Worm (Caenorhabditis elegans) whole organism, young adult: ENCODE measurements around the gene pqn-41.

Experiments
- F10E7.11 ChIP-seq: sonication (generic microtip); optimal IDR thresholded peaks from 2 replicates; lab custom pipeline; 2017; ENCODE audit warnings: mild to moderate bottlenecking, missing genetic modification characterization, moderate library complexity, missing compliant biosample characterization
- F22D6.2 ChIP-seq: sonication (generic microtip); optimal IDR thresholded peaks from 2 replicates; lab custom pipeline; 2016; ENCODE audit warnings: mild to moderate bottlenecking, missing genetic modification characterization, missing compliant biosample characterization
- F57C9.4 ChIP-seq: sonication (generic microtip); optimal IDR thresholded peaks from 2 replicates; lab custom pipeline; 2017; ENCODE audit warnings: mild to moderate bottlenecking, missing genetic modification characterization, missing compliant biosample characterization
- K12H6.12 ChIP-seq: fragments of 200-800 bp; sonication (Bioruptor generic); optimal IDR thresholded peaks from 2 replicates; lab custom pipeline; 2018; ENCODE audit warnings: mild to moderate bottlenecking, missing genetic modification characterization, missing compliant biosample characterization
- T07F8.4 ChIP-seq: sonication (generic microtip); optimal IDR thresholded peaks from 2 replicates; lab custom pipeline; 2016; ENCODE audit warnings: mild to moderate bottlenecking, missing genetic modification characterization, moderate library complexity, missing compliant biosample characterization
- Y53F4B.3 ChIP-seq: fragments of 200-800 bp; sonication (Bioruptor generic); IDR thresholded peaks from 2 replicates; pipeline ENCODE4 v1.3.6; 2022; ENCODE audit warnings: missing genetic modification reagents, missing genetic modification characterization, missing compliant biosample characterization
- Y53G8AR.9 ChIP-seq: fragments of 200-800 bp; sonication (Bioruptor generic); conservative IDR thresholded peaks from 2 replicates; pipeline ENCODE4 v1.3.6; 2022; ENCODE audit warnings: missing genetic modification reagents, missing genetic modification characterization, missing compliant biosample characterization
- Y67H2A.10 ChIP-seq: fragments of 200-800 bp; sonication (Bioruptor generic); conservative IDR thresholded peaks from 2 replicates; pipeline ENCODE4 v1.3.6; 2022; ENCODE audit warnings: missing genetic modification reagents, missing genetic modification characterization, missing compliant biosample characterization
- Y95B8A.8 ChIP-seq: fragments of 200-800 bp; sonication (Bioruptor generic); IDR thresholded peaks from 2 replicates; pipeline ENCODE4 v1.3.6; 2022; ENCODE audit warnings: missing genetic modification reagents, missing genetic modification characterization, missing compliant biosample characterization
- ZK185.1 ChIP-seq: sonication (generic microtip); optimal IDR thresholded peaks from 2 replicates; lab custom pipeline; 2016; ENCODE audit warnings: mild to moderate bottlenecking, missing genetic modification characterization, missing compliant biosample characterization; ENCODE audit not compliant: poor library complexity, severe bottlenecking
- akir-1 ChIP-seq: fragments of 200-800 bp; sonication (Bioruptor generic); optimal IDR thresholded peaks from 2 replicates; lab custom pipeline; 2018; ENCODE audit warnings: mild to moderate bottlenecking, missing genetic modification characterization, moderate library complexity, missing compliant biosample characterization
- atf-7 ChIP-seq: sonication (generic microtip); optimal IDR thresholded peaks from 2 replicates; lab custom pipeline; 2017; ENCODE audit warnings: mild to moderate bottlenecking, missing genetic modification characterization, missing compliant biosample characterization
- athp-1 ChIP-seq: sonication (generic microtip); optimal IDR thresholded peaks from 2 replicates; lab custom pipeline; 2017; ENCODE audit warnings: mild to moderate bottlenecking, missing genetic modification characterization, missing compliant biosample characterization
- attf-5 ChIP-seq: fragments of 200-800 bp; sonication (Bioruptor generic); optimal IDR thresholded peaks from 2 replicates; lab custom pipeline; 2018; ENCODE audit warnings: mild to moderate bottlenecking, missing genetic modification characterization, missing compliant biosample characterization
- ccch-3 ChIP-seq: fragments of 200-800 bp; sonication (Bioruptor generic); optimal IDR thresholded peaks from 2 replicates; lab custom pipeline; 2018; ENCODE audit warnings: mild to moderate bottlenecking, missing genetic modification characterization, missing compliant biosample characterization
- cebp-1 ChIP-seq, 2 experiments: fragments of 200-800 bp in 1 of 2; sonication (Bioruptor generic) in 1 of 2; sonication (generic microtip) in 1 of 2; IDR thresholded peaks in 1 of 2; optimal IDR thresholded peaks in 1 of 2; 2 replicates each; pipeline versions ENCODE4 v1.3.6 to Lab custom; 2017 to 2022; ENCODE audit warnings: missing compliant biosample characterization in 2 of 2, missing genetic modification characterization in 2 of 2, mild to moderate bottlenecking in 1 of 2, missing genetic modification reagents in 1 of 2, moderate library complexity in 1 of 2
- chd-7 ChIP-seq: sonication (generic microtip); optimal IDR thresholded peaks from 2 replicates; lab custom pipeline; 2016; ENCODE audit warnings: mild to moderate bottlenecking, missing genetic modification characterization, moderate library complexity, missing compliant biosample characterization
- dpff-1 ChIP-seq: sonication (generic microtip); optimal IDR thresholded peaks from 2 replicates; lab custom pipeline; 2017; ENCODE audit warnings: mild to moderate bottlenecking, missing genetic modification characterization, missing compliant biosample characterization
- ekl-4 ChIP-seq: fragments of 200-800 bp; sonication (Bioruptor generic); IDR thresholded peaks from 2 replicates; pipeline ENCODE4 v1.3.6; 2022; ENCODE audit warnings: missing genetic modification reagents, missing genetic modification characterization, missing compliant biosample characterization
- him-1 ChIP-seq: sonication (generic microtip); optimal IDR thresholded peaks from 2 replicates; lab custom pipeline; 2016; ENCODE audit warnings: missing genotype, missing genetic modification reagents, missing genetic modification characterization, missing compliant biosample characterization
- hrde-1 ChIP-seq: sonication (generic microtip); optimal IDR thresholded peaks from 2 replicates; lab custom pipeline; 2016; ENCODE audit warnings: missing genetic modification characterization, mild to moderate bottlenecking, missing compliant biosample characterization, moderate library complexity, missing genotype, missing genetic modification reagents, borderline replicate concordance
- hsf-1 ChIP-seq: fragments of 200-800 bp; sonication (Bioruptor generic); IDR thresholded peaks from 2 replicates; pipeline ENCODE4 v1.3.6; 2022; ENCODE audit warnings: missing genetic modification reagents, missing genetic modification characterization, missing compliant biosample characterization
- let-526 ChIP-seq: fragments of 200-800 bp; sonication (Bioruptor generic); IDR thresholded peaks from 2 replicates; pipeline ENCODE4 v1.3.6; 2022; ENCODE audit warnings: missing genetic modification reagents, missing genetic modification characterization, missing compliant biosample characterization
- lin-35 ChIP-seq, 3 experiments: fragments of 150-350 bp in 2 of 3; sonication (generic microtip) in 1 of 3; optimal IDR thresholded peaks; 2 replicates each; lab custom pipeline; 2014 to 2018; ENCODE audit warnings: missing biosample characterization in 3 of 3, missing genetic modification characterization in 3 of 3, missing genetic modification reagents in 3 of 3
- lin-40 ChIP-seq: sonication (generic microtip); optimal IDR thresholded peaks from 2 replicates; lab custom pipeline; 2016; ENCODE audit warnings: missing genetic modification characterization, mild to moderate bottlenecking, missing compliant biosample characterization, missing genotype, missing genetic modification reagents
- lin-54 ChIP-seq: fragments of 200-800 bp; sonication (Bioruptor generic); optimal IDR thresholded peaks from 2 replicates; lab custom pipeline; 2018; ENCODE audit warnings: mild to moderate bottlenecking, missing genetic modification characterization, missing compliant biosample characterization
- lsy-27 ChIP-seq: sonication (generic microtip); optimal IDR thresholded peaks from 2 replicates; lab custom pipeline; 2017; ENCODE audit warnings: missing genetic modification characterization, mild to moderate bottlenecking, missing compliant biosample characterization, antibody characterized with exemption, missing genotype, borderline replicate concordance; ENCODE audit not compliant: insufficient read depth
- madf-10 ChIP-seq: sonication (generic microtip); optimal IDR thresholded peaks from 2 replicates; lab custom pipeline; 2016; ENCODE audit warnings: mild to moderate bottlenecking, missing genetic modification characterization, missing compliant biosample characterization
- madf-6 ChIP-seq: fragments of 200-800 bp; sonication (Bioruptor generic); IDR thresholded peaks from 2 replicates; pipeline ENCODE4 v1.3.6; 2022; ENCODE audit warnings: missing genetic modification reagents, missing genetic modification characterization, missing compliant biosample characterization
- madf-8 ChIP-seq: fragments of 200-800 bp; sonication (Bioruptor generic); conservative IDR thresholded peaks from 2 replicates; pipeline ENCODE4 v1.3.6; 2022; ENCODE audit warnings: missing genetic modification reagents, missing genetic modification characterization, missing compliant biosample characterization
- mcd-1 ChIP-seq: fragments of 200-800 bp; sonication (Bioruptor generic); IDR thresholded peaks from 2 replicates; pipeline ENCODE4 v1.3.6; 2022; ENCODE audit warnings: missing genetic modification reagents, missing genetic modification characterization, missing compliant biosample characterization
- mes-4 ChIP-seq: sonication (generic microtip); optimal IDR thresholded peaks from 2 replicates; lab custom pipeline; 2016; ENCODE audit warnings: missing genotype, missing genetic modification characterization, missing compliant biosample characterization
- nfya-2 ChIP-seq: fragments of 200-800 bp; sonication (Bioruptor generic); IDR thresholded peaks from 2 replicates; pipeline ENCODE4 v1.3.6; 2022; ENCODE audit warnings: missing genetic modification reagents, missing genetic modification characterization, missing compliant biosample characterization
- nhr-80 ChIP-seq: sonication (generic microtip); optimal IDR thresholded peaks from 2 replicates; lab custom pipeline; 2016; ENCODE audit warnings: missing genetic modification characterization, missing compliant biosample characterization
- nhr-90 ChIP-seq: sonication (generic microtip); optimal IDR thresholded peaks from 2 replicates; lab custom pipeline; 2016; ENCODE audit warnings: missing genotype, mild to moderate bottlenecking, missing genetic modification characterization, missing compliant biosample characterization
- pbrm-1 ChIP-seq: fragments of 200-800 bp; sonication (Bioruptor generic); IDR thresholded peaks from 2 replicates; pipeline ENCODE4 v1.3.6; 2022; ENCODE audit warnings: missing genetic modification reagents, missing genetic modification characterization, missing compliant biosample characterization
- rec-8 ChIP-seq, 2 experiments: sonication (generic microtip); optimal IDR thresholded peaks; 2 replicates each; lab custom pipeline; 2016; ENCODE audit warnings: mild to moderate bottlenecking in 2 of 2, missing genetic modification characterization in 2 of 2, missing genetic modification reagents in 2 of 2, missing genotype in 2 of 2, missing biosample characterization in 1 of 2, missing compliant biosample characterization in 1 of 2, moderate library complexity in 1 of 2
- rpc-1 ChIP-seq, 2 experiments: fragments of 150-350 bp in 1 of 2; sonication (generic microtip) in 1 of 2; optimal IDR thresholded peaks; 2 replicates each; lab custom pipeline; 2014 to 2018; ENCODE audit warnings: missing biosample characterization in 1 of 2, missing genetic modification characterization in 1 of 2, missing genetic modification reagents in 1 of 2, missing genotype in 1 of 2
- snpc-3.4 ChIP-seq: sonication (generic microtip); optimal IDR thresholded peaks from 2 replicates; lab custom pipeline; 2017; ENCODE audit warnings: missing genetic modification characterization, mild to moderate bottlenecking, missing compliant biosample characterization, antibody characterized with exemption, moderate library complexity, missing genotype, missing genetic modification reagents
- tbp1 ChIP-seq: fragments of 200-800 bp; sonication (Bioruptor generic); optimal IDR thresholded peaks from 2 replicates; lab custom pipeline; 2018; ENCODE audit warnings: mild to moderate bottlenecking, missing genetic modification characterization, missing compliant biosample characterization
- zim-3 ChIP-seq: sonication (generic microtip); optimal IDR thresholded peaks from 2 replicates; lab custom pipeline; 2017; ENCODE audit warnings: mild to moderate bottlenecking, missing genetic modification characterization, moderate library complexity, missing compliant biosample characterization
- ztf-18 ChIP-seq: sonication (generic microtip); optimal IDR thresholded peaks from 2 replicates; lab custom pipeline; 2016; ENCODE audit warnings: missing genotype, mild to moderate bottlenecking, missing genetic modification characterization, missing compliant biosample characterization
- ztf-22 ChIP-seq: fragments of 200-800 bp; sonication (Bioruptor generic); optimal IDR thresholded peaks from 2 replicates; lab custom pipeline; 2018; ENCODE audit warnings: mild to moderate bottlenecking, missing genetic modification characterization, moderate library complexity, missing compliant biosample characterization
- ztf-3 ChIP-seq: fragments of 200-800 bp; sonication (Bioruptor generic); optimal IDR thresholded peaks from 2 replicates; lab custom pipeline; 2018; ENCODE audit warnings: mild to moderate bottlenecking, missing genetic modification characterization, missing compliant biosample characterization

The pqn-41 gene

DNA sequence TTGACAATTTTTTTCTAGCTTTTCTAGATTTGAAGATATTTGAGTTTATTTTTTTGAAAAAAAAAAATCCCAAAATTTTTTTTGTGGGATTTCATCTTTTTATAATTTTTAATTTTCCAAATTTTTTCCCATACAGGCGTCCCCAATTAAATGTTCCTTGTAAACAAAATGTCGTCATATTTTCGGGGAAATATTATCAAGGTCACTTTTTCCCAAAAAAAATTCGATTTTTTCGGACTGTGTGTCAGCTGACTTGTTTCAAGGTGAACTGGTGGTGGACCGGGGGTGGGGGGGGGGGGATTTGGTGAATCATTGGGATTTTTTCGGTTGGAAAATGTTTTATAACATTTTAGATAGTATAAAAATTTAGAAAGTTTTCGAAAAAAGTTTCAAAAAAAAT, 49.1 kb upstream of the pqn-41 start:
- TF ChIP-seq let-526 (GFP tag; lab: Robert Waterston, UW) = no peak
- TF ChIP-seq dpff-1 (tag; lab: Kevin White, UChicago) = no peak
- TF ChIP-seq, all 124 proteins: peak for 0

DNA sequence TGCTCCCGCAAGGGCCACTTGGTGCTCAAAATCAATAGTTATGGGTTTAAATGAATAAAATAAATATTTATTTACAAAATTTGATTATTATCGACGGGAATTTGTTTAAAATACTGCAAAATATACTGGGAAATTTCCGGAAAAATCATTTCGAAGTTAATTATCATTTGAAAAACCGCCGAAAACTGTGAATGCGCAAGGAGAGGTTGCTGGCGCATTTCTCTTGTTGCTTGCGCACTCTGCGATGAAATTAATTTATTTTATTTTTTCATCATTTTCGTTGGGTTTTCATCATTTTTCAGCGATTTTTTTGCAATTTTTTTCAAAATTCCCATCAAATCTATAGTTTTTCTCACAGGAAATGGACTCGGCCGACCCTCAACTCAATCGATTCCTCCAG, 46.2 kb upstream of the pqn-41 start, which contains the start of gene ddp-1:
Gene ddp-1 (plus strand): TSS at position 357 of the 400 bp plus-strand sequence.
- TF ChIP-seq pbrm-1 (GFP tag; lab: Robert Waterston, UW) (peak; percentile 95), hrde-1 (peak; percentile 86), Y67H2A.10 (GFP tag; lab: Robert Waterston, UW) (peak; percentile 62; the same call in 1 of the 2 replicates), akir-1 (GFP tag; lab: Kevin White, UChicago) (no peak), him-1 (tag; lab: Kevin White, UChicago) (peak; percentile 72), F22D6.2 (tag; lab: Kevin White, UChicago) (peak; percentile 82), nhr-80 (tag; lab: Kevin White, UChicago) (peak; percentile 47), lin-40 (tag; lab: Kevin White, UChicago) (peak; percentile 96), hsf-1 (GFP tag; lab: Robert Waterston, UW) (peak; percentile 85), F57C9.4 (tag; lab: Kevin White, UChicago) (peak; percentile 88), cebp-1 (GFP tag; IDR thresholded peaks at IDR 0.05; lab: Robert Waterston, UW) (peak; percentile 47; the same call in 1 of the 2 replicates), cebp-1 (tag; optimal IDR thresholded peaks at IDR 0.05; lab: Kevin White, UChicago) (peak; percentile 94), Y53F4B.3 (GFP tag; lab: Robert Waterston, UW) (0 out of 2 replicates have a peak, but pooled peaks have one; percentile 22), K12H6.12 (tag; lab: Kevin White, UChicago) (peak; percentile 63), lin-54 (GFP tag; lab: Kevin White, UChicago) (peak; percentile 100), snpc-3.4 (tag; lab: Kevin White, UChicago) (peak; percentile 96), zim-3 (tag; lab: Kevin White, UChicago) (peak; percentile 75), nfya-2 (0 out of 2 replicates have a peak, but pooled peaks have one; percentile 85), ekl-4 (GFP tag; lab: Robert Waterston, UW) (peak; percentile 98), Y95B8A.8 (GFP tag; lab: Robert Waterston, UW) (peak; percentile 82; the same call in 1 of the 2 replicates), attf-5 (GFP tag; lab: Kevin White, UChicago) (peak; percentile 93), mes-4 (tag; lab: Kevin White, UChicago) (peak; percentile 5), rec-8 (tag; optimal IDR thresholded peaks at IDR 0.05; lab: Kevin White, UChicago) (peak in 1 of 2 experiments; percentile 53), Y53G8AR.9 (peak; percentile 99), madf-6 (GFP tag; lab: Robert Waterston, UW) (peak; percentile 94), atf-7 (tag; lab: Kevin White, UChicago) (peak; percentile 91), chd-7 (peak; percentile 85), tbp1 (peak; percentile 76), nhr-90 (tag; lab: Kevin White, UChicago) (peak; percentile 55), ztf-3 (GFP tag; lab: Kevin White, UChicago) (peak; percentile 60), rpc-1 (optimal IDR thresholded peaks at IDR 0.05; lab: Kevin White, UChicago) (no peak), rpc-1 (tag; optimal IDR thresholded peaks at IDR 0.05; lab: Kevin White, UChicago) (no peak), ccch-3 (GFP tag; lab: Kevin White, UChicago) (no peak), dpff-1 (tag; lab: Kevin White, UChicago) (peak; percentile 76), ztf-22 (no peak), madf-8 (peak; percentile 73), mcd-1 (GFP tag; lab: Robert Waterston, UW) (peak; percentile 97), ztf-18 (tag; lab: Kevin White, UChicago) (peak; percentile 100), T07F8.4 (peak; percentile 46), athp-1 (peak; percentile 93), lin-35 (GFP tag; optimal IDR thresholded peaks at IDR 0.05; lab: Kevin White, UChicago) (peak; percentile 93 to 99 (median 95)), madf-10 (tag; lab: Kevin White, UChicago) (peak; percentile 80), ZK185.1 (no peak), lsy-27 (tag; lab: Kevin White, UChicago) (peak; percentile 64), F10E7.11 (peak; percentile 75)
